Worm (Caenorhabditis elegans): Measurements from ENCODE around the gene F53F4.12.

The F53F4.12 gene

ce11 chrV:13625517-13626097 lies at the start of gene F53F4.12, which contains the start of gene nduv-2:
TSS of gene F53F4.12 (plus strand) at chrV:13626047.
TSS of gene nduv-2 (minus strand) at chrV:13625567.
- TF ChIP-seq cog-1 (tag; optimal IDR thresholded peaks at IDR 0.05) (no peak), ztf-29 (GFP tag; IDR thresholded peaks at IDR 0.05) (no peak), T22C8.4 (GFP tag; IDR thresholded peaks at IDR 0.05) (no peak), ref-1 (GFP tag; conservative IDR thresholded peaks at IDR 0.05) (no peak), klf-2 (GFP tag; conservative IDR thresholded peaks at IDR 0.05) (no peak), med-1 (GFP tag; optimal IDR thresholded peaks at IDR 0.05; ENCODE audit: insufficient read depth) (no peak), flt-1 (GFP tag; IDR thresholded peaks at IDR 0.05) (no peak), tab-1 (GFP tag; IDR thresholded peaks at IDR 0.05) (no peak), ztf-23 (GFP tag; IDR thresholded peaks at IDR 0.05) (no peak)

- TF ChIP-seq ztf-23 (GFP tag; IDR thresholded peaks at IDR 0.05) = no peak
- TF ChIP-seq ref-1 (GFP tag; conservative IDR thresholded peaks at IDR 0.05) = no peak
- TF ChIP-seq ztf-29 (GFP tag; IDR thresholded peaks at IDR 0.05) = no peak
- no peak for TF ChIP-seq tab-1 (GFP tag; IDR thresholded peaks at IDR 0.05)
- no peak for TF ChIP-seq cog-1 (tag; optimal IDR thresholded peaks at IDR 0.05)
- TF ChIP-seq med-1 (GFP tag; optimal IDR thresholded peaks at IDR 0.05; ENCODE audit: insufficient read depth) = no peak
- no peak for TF ChIP-seq klf-2 (GFP tag; conservative IDR thresholded peaks at IDR 0.05)
- no peak for TF ChIP-seq flt-1 (GFP tag; IDR thresholded peaks at IDR 0.05)
- TF ChIP-seq T22C8.4 (GFP tag; IDR thresholded peaks at IDR 0.05) = no peak
Measured at ce11 chrV:13576828-13577227, 49.0 kb upstream of the F53F4.12 start.

- TF ChIP-seq T22C8.4 (GFP tag; IDR thresholded peaks at IDR 0.05) (no peak), cog-1 (tag; optimal IDR thresholded peaks at IDR 0.05) (no peak), med-1 (GFP tag; optimal IDR thresholded peaks at IDR 0.05; ENCODE audit: insufficient read depth) (no peak), ztf-23 (GFP tag; IDR thresholded peaks at IDR 0.05) (no peak)
Measured at ce11 chrV:13577463-13577862, 48.4 kb upstream of the F53F4.12 start.

- TF ChIP-seq ref-1 (GFP tag; conservative IDR thresholded peaks at IDR 0.05) = no peak
- no peak for TF ChIP-seq med-1 (GFP tag; optimal IDR thresholded peaks at IDR 0.05; ENCODE audit: insufficient read depth)
- no peak for TF ChIP-seq ztf-29 (GFP tag; IDR thresholded peaks at IDR 0.05)
- TF ChIP-seq cog-1 (tag; optimal IDR thresholded peaks at IDR 0.05) = no peak
- no peak for TF ChIP-seq T22C8.4 (GFP tag; IDR thresholded peaks at IDR 0.05)
- TF ChIP-seq flt-1 (GFP tag; IDR thresholded peaks at IDR 0.05) = no peak
- TF ChIP-seq tab-1 (GFP tag; IDR thresholded peaks at IDR 0.05) = no peak
- no peak for TF ChIP-seq ztf-23 (GFP tag; IDR thresholded peaks at IDR 0.05)
- no peak for TF ChIP-seq klf-2 (GFP tag; conservative IDR thresholded peaks at IDR 0.05)
Measured at ce11 chrV:13578637-13579036, 47.2 kb upstream of the F53F4.12 start, which contains the start of gene C50B8.6. TSS of gene C50B8.6 (plus strand) at chrV:13578972.

ce11 chrV:13580696-13581095 lies 45.2 kb upstream of the F53F4.12 start, which contains the start of gene C50B8.5:
TSS of gene C50B8.5 (plus strand) at chrV:13580968.
- TF ChIP-seq klf-2 (GFP tag; conservative IDR thresholded peaks at IDR 0.05) (no peak), T22C8.4 (GFP tag; IDR thresholded peaks at IDR 0.05) (no peak), ref-1 (GFP tag; conservative IDR thresholded peaks at IDR 0.05) (no peak), flt-1 (GFP tag; IDR thresholded peaks at IDR 0.05) (no peak)

ce11 chrV:13584484-13584883 lies 41.4 kb upstream of the F53F4.12 start, which contains the start of gene F53F4.1:
TSS of gene F53F4.1 (plus strand) at chrV:13584784.
- TF ChIP-seq flt-1 (GFP tag; IDR thresholded peaks at IDR 0.05) = no peak
- TF ChIP-seq ref-1 (GFP tag; conservative IDR thresholded peaks at IDR 0.05) = no peak
- no peak for TF ChIP-seq tab-1 (GFP tag; IDR thresholded peaks at IDR 0.05)
- TF ChIP-seq med-1 (GFP tag; optimal IDR thresholded peaks at IDR 0.05; ENCODE audit: insufficient read depth) = no peak
- no peak for TF ChIP-seq ztf-23 (GFP tag; IDR thresholded peaks at IDR 0.05)

- TF ChIP-seq T22C8.4 (GFP tag; IDR thresholded peaks at IDR 0.05) = no peak
- TF ChIP-seq med-1 (GFP tag; optimal IDR thresholded peaks at IDR 0.05; ENCODE audit: insufficient read depth) = no peak
- no peak for TF ChIP-seq ztf-29 (GFP tag; IDR thresholded peaks at IDR 0.05)
- TF ChIP-seq ztf-23 (GFP tag; IDR thresholded peaks at IDR 0.05) = no peak
- TF ChIP-seq flt-1 (GFP tag; IDR thresholded peaks at IDR 0.05) = no peak
- TF ChIP-seq klf-2 (GFP tag; conservative IDR thresholded peaks at IDR 0.05) = no peak
- TF ChIP-seq ref-1 (GFP tag; conservative IDR thresholded peaks at IDR 0.05) = no peak
- no peak for TF ChIP-seq cog-1 (tag; optimal IDR thresholded peaks at IDR 0.05)
- TF ChIP-seq tab-1 (GFP tag; IDR thresholded peaks at IDR 0.05) = no peak
Measured at ce11 chrV:13587902-13588301, 37.9 kb upstream of the F53F4.12 start, which contains the start of gene F53F4.17. TSS of gene F53F4.17 (plus strand) at chrV:13588202.

ce11 chrV:13589494-13590176 lies 36.2 kb upstream of the F53F4.12 start, which contains the start of the genes F53F4.2 and F53F4.18:
TSS of gene F53F4.2 (minus strand) at chrV:13589594.
TSS of gene F53F4.18 (plus strand) at chrV:13590126.
- no peak for TF ChIP-seq ztf-23 (GFP tag; IDR thresholded peaks at IDR 0.05)
- TF ChIP-seq klf-2 (GFP tag; conservative IDR thresholded peaks at IDR 0.05) = no peak
- TF ChIP-seq ref-1 (GFP tag; conservative IDR thresholded peaks at IDR 0.05) = no peak
- no peak for TF ChIP-seq med-1 (GFP tag; optimal IDR thresholded peaks at IDR 0.05; ENCODE audit: insufficient read depth)
- no peak for TF ChIP-seq ztf-29 (GFP tag; IDR thresholded peaks at IDR 0.05)
- no peak for TF ChIP-seq T22C8.4 (GFP tag; IDR thresholded peaks at IDR 0.05)
- TF ChIP-seq tab-1 (GFP tag; IDR thresholded peaks at IDR 0.05) = no peak
- TF ChIP-seq cog-1 (tag; optimal IDR thresholded peaks at IDR 0.05) = no peak
- TF ChIP-seq flt-1 (GFP tag; IDR thresholded peaks at IDR 0.05) = no peak

- TF ChIP-seq flt-1 (GFP tag; IDR thresholded peaks at IDR 0.05) (no peak), ref-1 (GFP tag; conservative IDR thresholded peaks at IDR 0.05) (no peak), med-1 (GFP tag; optimal IDR thresholded peaks at IDR 0.05; ENCODE audit: insufficient read depth) (no peak), ztf-23 (GFP tag; IDR thresholded peaks at IDR 0.05) (no peak), T22C8.4 (GFP tag; IDR thresholded peaks at IDR 0.05) (no peak), klf-2 (GFP tag; conservative IDR thresholded peaks at IDR 0.05) (no peak), ztf-29 (GFP tag; IDR thresholded peaks at IDR 0.05) (no peak)
Measured at ce11 chrV:13591504-13592174, 34.2 kb upstream of the F53F4.12 start, which contains the start of gene tbcb-1. TSS of gene tbcb-1 (plus strand) at chrV:13592124.

Measured in whole organism, midembryonic.